Fruit fly (Drosophila melanogaster): Measurements from ENCODE around the gene CG31909.

- TF ChIP-seq fd85E (GFP tag; optimal IDR thresholded peaks at IDR 0.05) (no peak), Sox15 (GFP tag; optimal IDR thresholded peaks at IDR 0.05) (peak; percentile 1), CG1621 (tag; optimal IDR thresholded peaks at IDR 0.05) (no peak), CG6276 (GFP tag; optimal IDR thresholded peaks at IDR 0.05) (no peak), lz (GFP tag; optimal IDR thresholded peaks at IDR 0.05) (peak; percentile 56), CG34406 (GFP tag; optimal IDR thresholded peaks at IDR 0.05) (no peak), CG6854 (GFP tag; optimal IDR thresholded peaks at IDR 0.05) (no peak), vri (GFP tag; optimal IDR thresholded peaks at IDR 0.05) (no peak), CG7368 (GFP tag; optimal IDR thresholded peaks at IDR 0.05) (no peak), achi (GFP tag; optimal IDR thresholded peaks at IDR 0.05) (no peak), CG11294 (GFP tag; IDR thresholded peaks at IDR 0.05) (no peak), CG6792 (GFP tag; optimal IDR thresholded peaks at IDR 0.05) (no peak), svp (GFP tag) (no peak)
These were observed 24.1 kb downstream of the CG31909 start for dm6 chr2L:7281430-7281829.
